Fruit fly (Drosophila melanogaster): ENCODE measurements around the gene Dad1.

dm6 chr2L:8374235-8374634 lies 9.7 kb downstream of the Dad1 start, which contains the start of gene Wdr82:
- TF ChIP-seq pan (optimal IDR thresholded peaks at IDR 0.05) (no peak), usp (GFP tag; optimal IDR thresholded peaks at IDR 0.05) (no peak), psq (optimal IDR thresholded peaks at IDR 0.05) (no peak), Dll (optimal IDR thresholded peaks at IDR 0.05) (no peak)
